Fruit fly (Drosophila melanogaster) whole organism, embryonic: ENCODE data around the gene CG32302.

ENCODE experiments used
- Adf1 ChIP-seq: fragments of 200-800 bp; sonication (Bioruptor generic); IDR thresholded peaks from 2 replicates; pipeline ENCODE4 v1.3.6; 2022; ENCODE audit warnings: missing biosample characterization, missing genetic modification characterization
- Bdp1 ChIP-seq: fragments of 200-800 bp; sonication (Bioruptor generic); optimal IDR thresholded peaks from 3 replicates; lab custom pipeline; 2016; ENCODE audit warnings: missing biosample characterization, missing genetic modification characterization
- CG10321 ChIP-seq: fragments of 200-800 bp; sonication (Bioruptor generic); IDR thresholded peaks from 2 replicates; pipeline ENCODE4 v1.3.6; 2022; ENCODE audit warnings: missing biosample characterization, missing genetic modification characterization
- CG10565 ChIP-seq: fragments of 200-800 bp; sonication (Bioruptor generic); optimal IDR thresholded peaks from 3 replicates; lab custom pipeline; 2016; ENCODE audit warnings: missing biosample characterization, mild to moderate bottlenecking, missing genetic modification characterization
- CG11093 ChIP-seq: fragments of 200-800 bp; sonication (Bioruptor generic); IDR thresholded peaks from 3 replicates; pipeline ENCODE4 v1.3.6; 2022; ENCODE audit warnings: missing biosample characterization, missing genetic modification characterization
- CG12299 ChIP-seq: fragments of 200-800 bp; sonication (Bioruptor generic); optimal IDR thresholded peaks from 2 replicates; lab custom pipeline; 2018; ENCODE audit warnings: missing biosample characterization, mild to moderate bottlenecking, missing genetic modification characterization
- CG12769 ChIP-seq: fragments of 200-800 bp; sonication (Bioruptor generic); optimal IDR thresholded peaks from 2 replicates; lab custom pipeline; 2019; ENCODE audit warnings: missing biosample characterization, mild to moderate bottlenecking, missing genetic modification characterization, moderate library complexity
- CG15269 ChIP-seq: fragments of 200-800 bp; sonication (Bioruptor generic); optimal IDR thresholded peaks from 2 replicates; lab custom pipeline; 2018; ENCODE audit warnings: missing biosample characterization, mild to moderate bottlenecking, missing genetic modification characterization, moderate library complexity
- CG17361 ChIP-seq: fragments of 200-800 bp; sonication (Bioruptor generic); IDR thresholded peaks from 3 replicates; pipeline ENCODE4 v1.3.6; 2022; ENCODE audit warnings: missing biosample characterization, missing genetic modification characterization
- CG17568 ChIP-seq: fragments of 200-800 bp; sonication (Bioruptor generic); optimal IDR thresholded peaks from 2 replicates; lab custom pipeline; 2018; ENCODE audit warnings: missing biosample characterization, mild to moderate bottlenecking, missing genetic modification characterization, moderate library complexity
- CG17829 ChIP-seq: fragments of 200-800 bp; optimal IDR thresholded peaks from 2 replicates; lab custom pipeline; 2019; ENCODE audit warnings: missing biosample characterization, mild to moderate bottlenecking, missing genetic modification characterization, moderate library complexity
- CG2875 ChIP-seq: fragments of 200-800 bp; sonication (Bioruptor generic); optimal IDR thresholded peaks from 2 replicates; lab custom pipeline; 2017; ENCODE audit warnings: missing biosample characterization, mild to moderate bottlenecking, missing genetic modification characterization, missing genetic modification reagents
- CG30431 ChIP-seq: fragments of 200-800 bp; sonication (Bioruptor generic); optimal IDR thresholded peaks from 2 replicates; lab custom pipeline; 2017; ENCODE audit warnings: missing biosample characterization, missing genetic modification characterization
- CG3163 ChIP-seq: fragments of 200-800 bp; sonication (Bioruptor generic); optimal IDR thresholded peaks from 3 replicates; lab custom pipeline; 2016; ENCODE audit warnings: missing biosample characterization, missing genetic modification characterization
- CG3726 ChIP-seq: fragments of 200-800 bp; sonication (Bioruptor generic); IDR thresholded peaks from 3 replicates; pipeline ENCODE4, ENCODE4 v1.3.6; 2022; ENCODE audit warnings: missing biosample characterization, missing genetic modification characterization
- CG42726 ChIP-seq: fragments of 200-800 bp; sonication (Bioruptor generic); IDR thresholded peaks from 2 replicates; pipeline ENCODE4 v1.3.6; 2022; ENCODE audit warnings: missing biosample characterization, missing genetic modification characterization; ENCODE audit not compliant: partially characterized antibody
- CG4282 ChIP-seq: fragments of 200-800 bp; sonication (Bioruptor generic); optimal IDR thresholded peaks from 2 replicates; lab custom pipeline; 2016; ENCODE audit warnings: missing biosample characterization, missing genetic modification characterization
- CG4328 ChIP-seq: fragments of 200-800 bp; sonication (Bioruptor generic); optimal IDR thresholded peaks from 3 replicates; lab custom pipeline; 2017; ENCODE audit warnings: missing biosample characterization, missing genetic modification reagents, missing genetic modification characterization
- CG8924 ChIP-seq: fragments of 200-800 bp; optimal IDR thresholded peaks from 3 replicates; lab custom pipeline; 2019; ENCODE audit warnings: missing biosample characterization, mild to moderate bottlenecking, missing genetic modification characterization, moderate library complexity
- CG9609 ChIP-seq: fragments of 200-800 bp; sonication (Bioruptor generic); optimal IDR thresholded peaks from 3 replicates; lab custom pipeline; 2016; ENCODE audit warnings: missing biosample characterization, missing genetic modification characterization
- CG9797 ChIP-seq: fragments of 200-800 bp; sonication (Bioruptor generic); optimal IDR thresholded peaks from 3 replicates; lab custom pipeline; 2018; ENCODE audit warnings: missing biosample characterization, mild to moderate bottlenecking, missing genetic modification characterization
- D19B ChIP-seq: fragments of 200-800 bp; sonication (Bioruptor generic); optimal IDR thresholded peaks from 2 replicates; lab custom pipeline; 2017; ENCODE audit warnings: missing biosample characterization, mild to moderate bottlenecking, missing genetic modification characterization
- Doc3 ChIP-seq: fragments of 200-800 bp; sonication (Bioruptor generic); IDR thresholded peaks from 3 replicates; pipeline ENCODE4 v1.3.6; 2022; ENCODE audit warnings: missing biosample characterization, missing genetic modification characterization; ENCODE audit not compliant: partially characterized antibody
- Dp ChIP-seq: fragments of 200-800 bp; sonication (Bioruptor generic); optimal IDR thresholded peaks from 2 replicates; lab custom pipeline; 2018; ENCODE audit warnings: missing biosample characterization, mild to moderate bottlenecking, missing genetic modification characterization, moderate library complexity
- Meics ChIP-seq: fragments of 200-800 bp; sonication (Bioruptor generic); optimal IDR thresholded peaks from 2 replicates; lab custom pipeline; 2017; ENCODE audit warnings: missing biosample characterization, mild to moderate bottlenecking, missing genetic modification characterization
- Mes4 ChIP-seq: fragments of 200-800 bp; sonication (Bioruptor generic); optimal IDR thresholded peaks from 2 replicates; lab custom pipeline; 2016; ENCODE audit warnings: missing biosample characterization, missing genetic modification characterization
- Neu2 ChIP-seq: fragments of 200-800 bp; sonication (Bioruptor generic); optimal IDR thresholded peaks from 3 replicates; lab custom pipeline; 2016; ENCODE audit warnings: missing biosample characterization, missing genetic modification characterization, borderline replicate concordance
- Opbp ChIP-seq: fragments of 200-800 bp; sonication (Bioruptor generic); IDR thresholded peaks from 3 replicates; pipeline ENCODE4 v1.3.6; 2022; ENCODE audit warnings: missing biosample characterization, missing genetic modification characterization; ENCODE audit not compliant: partially characterized antibody
- Poxn ChIP-seq: fragments of 200-800 bp; sonication (Bioruptor generic); IDR thresholded peaks from 2 replicates; pipeline ENCODE4 v1.3.6; 2022; ENCODE audit warnings: missing biosample characterization, missing genetic modification characterization
- Sin3A ChIP-seq: fragments of >200 bp; optimal IDR thresholded peaks from 2 replicates; lab custom pipeline; 2018
- Spps ChIP-seq: fragments of 200-800 bp; sonication (Bioruptor generic); optimal IDR thresholded peaks from 2 replicates; lab custom pipeline; 2018; ENCODE audit warnings: missing biosample characterization, mild to moderate bottlenecking, missing genetic modification characterization
- Sry-β ChIP-seq: fragments of 200-800 bp; sonication (Bioruptor generic); optimal IDR thresholded peaks from 2 replicates; lab custom pipeline; 2018; ENCODE audit warnings: missing biosample characterization, mild to moderate bottlenecking, missing genetic modification characterization, moderate library complexity
- abd-A ChIP-seq: fragments of 200-800 bp; sonication (Bioruptor generic); optimal IDR thresholded peaks from 3 replicates; lab custom pipeline; 2019; ENCODE audit warnings: missing biosample characterization, mild to moderate bottlenecking, missing genetic modification characterization, moderate library complexity
- amos ChIP-seq: fragments of 200-800 bp; sonication (Bioruptor generic); IDR thresholded peaks from 2 replicates; pipeline ENCODE4 v1.3.6; 2022; ENCODE audit warnings: missing biosample characterization, missing genetic modification characterization; ENCODE audit not compliant: partially characterized antibody
- ato ChIP-seq: fragments of 200-800 bp; sonication (Bioruptor generic); IDR thresholded peaks from 2 replicates; pipeline ENCODE4 v1.3.6; 2022; ENCODE audit warnings: missing biosample characterization, missing genetic modification characterization; ENCODE audit not compliant: partially characterized antibody
- crc ChIP-seq: fragments of 200-800 bp; sonication (Bioruptor generic); optimal IDR thresholded peaks from 2 replicates; lab custom pipeline; 2016; ENCODE audit warnings: missing biosample characterization, missing genetic modification characterization
- croc ChIP-seq: fragments of 200-800 bp; sonication (Bioruptor generic); conservative IDR thresholded peaks from 3 replicates; pipeline ENCODE4 v1.3.6; 2022; ENCODE audit warnings: missing biosample characterization, missing genetic modification characterization
- dm ChIP-seq: fragments of 200-800 bp; sonication (Bioruptor generic); optimal IDR thresholded peaks from 3 replicates; lab custom pipeline; 2016; ENCODE audit warnings: missing biosample characterization, missing genetic modification characterization
- eve ChIP-seq, 2 experiments: fragments of >200 bp; optimal IDR thresholded peaks; 2 replicates each; lab custom pipeline; 2017; ENCODE audit warnings: missing biosample characterization in 2 of 2, missing genetic modification characterization in 2 of 2
- fu2 ChIP-seq: fragments of 200-800 bp; sonication (Bioruptor generic); optimal IDR thresholded peaks from 2 replicates; lab custom pipeline; 2016; ENCODE audit warnings: missing biosample characterization, missing genetic modification characterization
- hb ChIP-seq: fragments of 200-800 bp; sonication (Bioruptor generic); IDR thresholded peaks from 3 replicates; pipeline ENCODE4 v1.3.6; 2022; ENCODE audit warnings: missing biosample characterization, missing genetic modification characterization; ENCODE audit not compliant: partially characterized antibody
- ind ChIP-seq: fragments of 200-800 bp; sonication (Bioruptor generic); optimal IDR thresholded peaks from 3 replicates; lab custom pipeline; 2016; ENCODE audit warnings: missing biosample characterization, missing genetic modification characterization
- kni ChIP-seq: fragments of 200-800 bp; sonication (Bioruptor generic); optimal IDR thresholded peaks from 3 replicates; lab custom pipeline; 2017; ENCODE audit warnings: mild to moderate bottlenecking, missing biosample characterization, missing genetic modification reagents, missing genetic modification characterization
- otp ChIP-seq: fragments of 200-800 bp; sonication (Bioruptor generic); IDR thresholded peaks from 3 replicates; pipeline ENCODE4, ENCODE4 v1.3.6; 2022; ENCODE audit warnings: missing biosample characterization, missing genetic modification characterization
- run ChIP-seq: fragments of 200-800 bp; sonication (Bioruptor generic); optimal IDR thresholded peaks from 3 replicates; lab custom pipeline; 2018; ENCODE audit warnings: missing biosample characterization, mild to moderate bottlenecking, missing genetic modification characterization
- tgo ChIP-seq: fragments of 200-800 bp; sonication (Bioruptor generic); IDR thresholded peaks from 3 replicates; pipeline ENCODE4 v1.3.6; 2022; ENCODE audit warnings: missing biosample characterization, missing genetic modification characterization
- unc-4 ChIP-seq: fragments of 200-800 bp; sonication (Bioruptor generic); IDR thresholded peaks from 2 replicates; pipeline ENCODE4 v1.3.6; 2022; ENCODE audit warnings: missing biosample characterization, missing genetic modification characterization; ENCODE audit not compliant: partially characterized antibody
- yki ChIP-seq: fragments of >200 bp; optimal IDR thresholded peaks from 3 replicates; lab custom pipeline; 2018

The CG32302 gene

dm6 chr3L:2257412-2257862 is 11.2 kb upstream of the CG32302 start, which contains the start of the genes CG1275 and Elp5 (continued):
- peak; percentile 93 for TF ChIP-seq CG4328 (GFP tag; lab: Kevin White, UChicago)
- TF ChIP-seq hb (GFP tag; lab: Robert Waterston, UW), result no peak
- TF ChIP-seq CG17361, result peak; percentile 99
- peak; percentile 99 for TF ChIP-seq croc (GFP tag; lab: Robert Waterston, UW)
- peak; percentile 97 for TF ChIP-seq CG2875 (GFP tag; lab: Kevin White, UChicago)
- peak; percentile 90 for TF ChIP-seq Adf1 (GFP tag; lab: Robert Waterston, UW)
- no peak for TF ChIP-seq CG17568 (GFP tag; lab: Kevin White, UChicago)
- peak; percentile 98 for TF ChIP-seq CG17829 (tag; lab: Kevin White, UChicago)
- TF ChIP-seq CG11093, result peak; percentile 99
- peak; percentile 93 for TF ChIP-seq dm (GFP tag; lab: Kevin White, UChicago)
- no peak for TF ChIP-seq abd-A (tag; lab: Kevin White, UChicago)
- TF ChIP-seq Mes4 (GFP tag; lab: Kevin White, UChicago), result peak; percentile 94
- peak; percentile 100 for TF ChIP-seq tgo (GFP tag; lab: Robert Waterston, UW)
- TF ChIP-seq crc (GFP tag; lab: Kevin White, UChicago), result peak; percentile 93
- TF ChIP-seq CG8924 (tag; lab: Kevin White, UChicago), result peak; percentile 98
- TF ChIP-seq Dp, result peak; percentile 64
- peak; percentile 57 for TF ChIP-seq CG10565 (GFP tag; lab: Kevin White, UChicago)
- TF ChIP-seq CG30431 (GFP tag; lab: Kevin White, UChicago), result peak; percentile 97
- TF ChIP-seq Poxn (GFP tag; lab: Robert Waterston, UW), result peak; percentile 98
- peak; percentile 98 for TF ChIP-seq CG12769 (tag; lab: Kevin White, UChicago)
- TF ChIP-seq CG42726 (GFP tag; lab: Robert Waterston, UW), result no peak
- peak; percentile 39 for TF ChIP-seq Sin3A (lab: Kevin White, UChicago)
- peak; percentile 65 for TF ChIP-seq kni
- peak; percentile 99 for TF ChIP-seq otp (GFP tag; lab: Robert Waterston, UW)
- TF ChIP-seq Neu2 (GFP tag; lab: Kevin White, UChicago), result peak; percentile 87
- TF ChIP-seq Doc3 (GFP tag; lab: Robert Waterston, UW), result no peak
- peak; percentile 97 for TF ChIP-seq CG12299 (tag; lab: Kevin White, UChicago)
- peak; percentile 80 for TF ChIP-seq Sry-β (GFP tag; lab: Kevin White, UChicago)
- 0 out of 2 replicates have a peak, but pooled peaks have one; percentile 6 for TF ChIP-seq ato (GFP tag; lab: Robert Waterston, UW)
- peak; percentile 95 for TF ChIP-seq fu2 (GFP tag; lab: Kevin White, UChicago)
- no peak for TF ChIP-seq yki (lab: Kevin White, UChicago)
- peak; percentile 95 for TF ChIP-seq D19B (GFP tag; lab: Kevin White, UChicago)

- TF ChIP-seq CG3726 (GFP tag; lab: Robert Waterston, UW), result 0 out of 3 replicates have a peak, but pooled peaks have one; percentile 15
- 0 out of 3 replicates have a peak, but pooled peaks have one; percentile 20 for TF ChIP-seq Opbp (GFP tag; lab: Robert Waterston, UW)
- TF ChIP-seq CG15269 (tag; lab: Kevin White, UChicago), result no peak
- TF ChIP-seq, all 482 proteins: peak for 2
Observed at dm6 chr3L:2261282-2261681, 7.3 kb upstream of the CG32302 start.

dm6 chr3L:2262515-2262944 is 6.1 kb upstream of the CG32302 start, which contains the start of the genes oxt and CG13807:
TSS of gene oxt (minus strand) at chr3L:2262664.
TSS of gene CG13807 (plus strand) at chr3L:2262919.
- TF ChIP-seq CG9609, result peak; percentile 59
- no peak for TF ChIP-seq eve (GFP tag; optimal IDR thresholded peaks at IDR 0.05; lab: Kevin White, UChicago)
- peak; percentile 74 for TF ChIP-seq CG9797 (GFP tag; lab: Kevin White, UChicago)
- TF ChIP-seq ind (GFP tag; lab: Kevin White, UChicago), result peak; percentile 87
- peak; percentile 36; the same call in 1 of the 2 replicates for TF ChIP-seq unc-4 (GFP tag; lab: Robert Waterston, UW)
- peak; percentile 77 for TF ChIP-seq Spps (tag; lab: Kevin White, UChicago)
- peak; percentile 70 for TF ChIP-seq otp (GFP tag; lab: Robert Waterston, UW)
- peak; percentile 47; the same call in 1 of the 2 replicates for TF ChIP-seq CG10321 (GFP tag; lab: Robert Waterston, UW)
- TF ChIP-seq Meics, result peak; percentile 85
- TF ChIP-seq Bdp1 (GFP tag; lab: Kevin White, UChicago), result peak; percentile 53
- peak; percentile 71 for TF ChIP-seq Adf1 (GFP tag; lab: Robert Waterston, UW)
- TF ChIP-seq amos, result no peak
- peak; percentile 32 for TF ChIP-seq run (tag; lab: Kevin White, UChicago)
- TF ChIP-seq CG3163 (GFP tag; lab: Kevin White, UChicago), result no peak
- TF ChIP-seq CG4282 (GFP tag; lab: Kevin White, UChicago), result no peak
- TF ChIP-seq CG15269 (tag; lab: Kevin White, UChicago), result peak; percentile 89
